Worm (Caenorhabditis elegans): ENCODE results near the gene T16G12.4.

Gene T16G12.4

DNA sequence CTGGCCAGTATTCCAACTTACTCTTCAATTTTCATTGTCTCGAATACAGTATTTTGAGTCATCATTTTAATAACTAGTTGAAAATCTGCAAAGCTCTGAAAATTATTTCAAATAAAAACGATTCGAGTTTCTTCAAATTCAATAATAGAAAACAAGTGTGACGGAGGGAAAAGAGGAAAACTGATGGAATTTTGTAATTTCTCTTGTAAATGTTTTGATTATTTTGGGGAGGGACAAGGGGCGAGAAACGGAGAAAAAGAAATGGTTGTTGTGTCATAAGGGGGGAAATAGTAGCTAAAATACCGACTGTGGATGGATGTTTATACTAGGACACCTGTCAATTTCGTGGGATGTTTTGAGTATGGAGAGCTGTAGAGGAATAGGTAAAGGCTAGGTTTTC is 20.5 kb downstream of the T16G12.4 start, which contains the start of gene T16G12.9:
Gene T16G12.9, minus strand, starts transcription at position 101 of the 400 bp plus-strand sequence.
- no peak for TF ChIP-seq zip-8 (tag; optimal IDR thresholded peaks at IDR 0.05)
- no peak for TF ChIP-seq nhr-12 (tag; optimal IDR thresholded peaks at IDR 0.05)
- no peak for TF ChIP-seq pha-4 (tag; optimal IDR thresholded peaks at IDR 0.05)
- TF ChIP-seq ceh-43 (GFP tag; optimal IDR thresholded peaks at IDR 0.05), result no peak
- no peak for TF ChIP-seq flh-1 (GFP tag; optimal IDR thresholded peaks at IDR 0.05)
- no peak for TF ChIP-seq drap-1 (GFP tag; optimal IDR thresholded peaks at IDR 0.05)
- no peak for TF ChIP-seq unc-62 (GFP tag; optimal IDR thresholded peaks at IDR 0.05)
- TF ChIP-seq unc-39 (tag; optimal IDR thresholded peaks at IDR 0.05), result no peak
- TF ChIP-seq M03D4.4 (tag; optimal IDR thresholded peaks at IDR 0.05), result no peak
- no peak for TF ChIP-seq ham-2 (GFP tag; optimal IDR thresholded peaks at IDR 0.05)
- no peak for TF ChIP-seq nhr-76 (tag; optimal IDR thresholded peaks at IDR 0.05)
- TF ChIP-seq ztf-11 (tag; optimal IDR thresholded peaks at IDR 0.05), result no peak
- TF ChIP-seq bed-3 (GFP tag; optimal IDR thresholded peaks at IDR 0.05), result no peak
- TF ChIP-seq nhr-28 (tag; optimal IDR thresholded peaks at IDR 0.05), result no peak
- no peak for TF ChIP-seq snpc-4 (tag; optimal IDR thresholded peaks at IDR 0.05)
- TF ChIP-seq elt-1 (tag; optimal IDR thresholded peaks at IDR 0.05; ENCODE audit: borderline replicate concordance, insufficient read depth), result no peak

DNA sequence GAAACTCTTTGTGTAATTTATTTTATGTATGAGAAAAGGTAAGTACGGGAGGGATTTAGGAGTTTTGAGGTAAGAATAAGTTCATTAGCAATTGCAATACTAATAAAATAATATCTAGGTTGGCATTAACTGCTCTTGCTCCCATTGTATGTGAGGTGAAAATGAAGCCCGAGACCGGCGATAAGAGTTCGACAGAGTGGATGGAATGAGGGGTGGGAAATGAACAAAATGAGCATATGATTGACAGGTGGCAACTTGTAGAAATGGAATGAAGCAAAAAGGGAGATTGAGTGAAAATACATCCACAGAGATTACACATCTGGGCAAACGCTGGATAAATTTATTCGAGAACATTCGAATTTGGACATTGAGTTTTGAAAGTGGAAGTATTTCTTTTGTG is 21.2 kb downstream of the T16G12.4 start:
- TF ChIP-seq lin-32 (GFP tag; optimal IDR thresholded peaks at IDR 0.05), result no peak
- TF ChIP-seq unc-39 (tag; optimal IDR thresholded peaks at IDR 0.05), result no peak
- no peak for TF ChIP-seq mep-1 (tag; optimal IDR thresholded peaks at IDR 0.05)
- no peak for TF ChIP-seq M03D4.4 (tag; optimal IDR thresholded peaks at IDR 0.05)
- TF ChIP-seq pha-4 (tag; optimal IDR thresholded peaks at IDR 0.05), result no peak
- no peak for TF ChIP-seq nhr-12 (tag; optimal IDR thresholded peaks at IDR 0.05)
- TF ChIP-seq hlh-1 (tag; optimal IDR thresholded peaks at IDR 0.05), result no peak
- TF ChIP-seq drap-1 (GFP tag; optimal IDR thresholded peaks at IDR 0.05), result no peak
- TF ChIP-seq elt-3 (tag; optimal IDR thresholded peaks at IDR 0.05), result no peak
- no peak for TF ChIP-seq ceh-39 (tag; optimal IDR thresholded peaks at IDR 0.05)
- no peak for TF ChIP-seq nhr-76 (tag; optimal IDR thresholded peaks at IDR 0.05)

DNA sequence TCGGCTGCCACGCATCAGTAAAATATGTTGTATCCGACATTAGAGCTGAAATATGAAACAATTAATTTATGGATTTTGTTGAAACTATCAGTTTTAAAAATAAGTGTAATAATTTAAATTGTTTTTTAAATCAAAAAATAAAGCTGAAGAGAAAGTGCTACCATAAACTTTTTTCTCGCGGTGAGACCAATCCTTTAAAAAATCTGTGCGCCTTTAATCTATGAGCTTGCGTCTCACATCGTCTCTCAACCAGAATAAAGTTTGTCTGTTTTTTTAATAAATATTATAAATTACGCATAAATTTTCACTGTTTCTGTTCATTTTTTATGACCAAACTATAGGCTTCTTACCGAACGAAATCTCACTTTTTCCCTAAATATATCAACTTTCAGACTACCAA is 25.6 kb downstream of the T16G12.4 start, which contains the start of gene T16H12.3:
Gene T16H12.3, minus strand, starts transcription at position 51 of the 400 bp plus-strand sequence.
- TF ChIP-seq lsy-2 (tag; optimal IDR thresholded peaks at IDR 0.05) (no peak), ceh-43 (GFP tag; optimal IDR thresholded peaks at IDR 0.05) (no peak), blmp-1 (tag; optimal IDR thresholded peaks at IDR 0.05) (no peak), mep-1 (tag; optimal IDR thresholded peaks at IDR 0.05) (no peak), nhr-28 (tag; optimal IDR thresholded peaks at IDR 0.05) (no peak), ham-2 (GFP tag; optimal IDR thresholded peaks at IDR 0.05) (no peak), ceh-39 (tag; optimal IDR thresholded peaks at IDR 0.05) (no peak), zip-8 (tag; optimal IDR thresholded peaks at IDR 0.05) (no peak), cnd-1 (tag; optimal IDR thresholded peaks at IDR 0.05) (no peak), mab-5 (tag; optimal IDR thresholded peaks at IDR 0.05) (no peak), nhr-237 (tag; optimal IDR thresholded peaks at IDR 0.05) (no peak), hlh-1 (tag; optimal IDR thresholded peaks at IDR 0.05) (no peak), unc-120 (tag; optimal IDR thresholded peaks at IDR 0.05; ENCODE audit: poor library complexity, severe bottlenecking) (no peak), lin-13 (tag; optimal IDR thresholded peaks at IDR 0.05) (no peak), sem-2 (GFP tag; optimal IDR thresholded peaks at IDR 0.05) (no peak), elt-1 (tag; optimal IDR thresholded peaks at IDR 0.05; ENCODE audit: borderline replicate concordance, insufficient read depth) (no peak), unc-62 (GFP tag; optimal IDR thresholded peaks at IDR 0.05) (no peak), elt-3 (tag; optimal IDR thresholded peaks at IDR 0.05) (no peak), lin-32 (GFP tag; optimal IDR thresholded peaks at IDR 0.05) (no peak)

DNA sequence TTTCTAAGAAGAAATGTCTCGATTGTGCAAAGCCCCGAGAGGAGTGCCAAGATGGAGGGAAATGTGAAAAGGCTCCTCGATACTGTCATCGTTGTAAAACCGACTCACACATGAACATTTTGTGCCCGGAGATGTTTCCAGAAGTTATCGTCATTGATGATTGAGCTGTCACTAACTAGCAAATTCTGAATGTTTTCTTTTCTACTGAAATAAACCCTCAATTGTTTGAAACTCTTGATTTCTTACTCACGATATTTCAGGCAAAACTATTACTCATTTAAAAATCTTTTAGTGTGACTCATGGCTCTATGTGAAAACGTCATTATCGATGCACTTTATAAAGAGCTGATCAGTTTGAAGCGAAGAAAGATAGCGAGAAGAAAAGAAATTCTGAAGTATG is 27.5 kb downstream of the T16G12.4 start, which contains the start of gene T16H12.13:
Gene T16H12.13, plus strand, starts transcription at position 301 of the 400 bp plus-strand sequence.
- TF ChIP-seq hlh-1 (tag; optimal IDR thresholded peaks at IDR 0.05) (no peak), elt-1 (tag; optimal IDR thresholded peaks at IDR 0.05; ENCODE audit: borderline replicate concordance, insufficient read depth) (no peak), sptf-1 (tag; optimal IDR thresholded peaks at IDR 0.05) (no peak)

DNA sequence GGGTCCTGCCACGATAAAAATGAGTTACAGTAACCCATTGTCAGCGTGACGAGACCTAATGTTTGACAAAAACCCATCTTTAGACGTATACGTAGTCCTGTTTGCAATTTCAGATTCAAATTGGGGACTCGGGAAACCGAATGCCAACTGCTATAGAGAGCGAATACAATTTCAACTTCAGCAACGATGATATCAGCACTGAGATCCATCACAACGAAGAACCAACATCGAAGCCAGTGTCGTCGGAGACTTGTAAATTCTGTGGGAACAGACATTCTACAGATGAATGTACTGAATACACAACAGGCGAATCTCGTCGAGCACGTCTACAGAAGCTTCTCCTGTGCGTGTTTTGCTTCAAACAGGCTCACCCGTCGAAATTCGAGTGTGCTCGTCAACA is 28.0 kb downstream of the T16G12.4 start:
- no peak for TF ChIP-seq lsy-2 (tag; optimal IDR thresholded peaks at IDR 0.05)
- TF ChIP-seq drap-1 (GFP tag; optimal IDR thresholded peaks at IDR 0.05), result no peak
- no peak for TF ChIP-seq ham-2 (GFP tag; optimal IDR thresholded peaks at IDR 0.05)
- TF ChIP-seq unc-120 (tag; optimal IDR thresholded peaks at IDR 0.05; ENCODE audit: poor library complexity, severe bottlenecking), result no peak
- TF ChIP-seq tbx-8 (GFP tag; optimal IDR thresholded peaks at IDR 0.05), result no peak
- TF ChIP-seq nhr-76 (tag; optimal IDR thresholded peaks at IDR 0.05), result no peak
- TF ChIP-seq mab-5 (tag; optimal IDR thresholded peaks at IDR 0.05), result no peak
- no peak for TF ChIP-seq lin-13 (tag; optimal IDR thresholded peaks at IDR 0.05)
- no peak for TF ChIP-seq bed-3 (GFP tag; optimal IDR thresholded peaks at IDR 0.05)
- no peak for TF ChIP-seq ztf-11 (tag; optimal IDR thresholded peaks at IDR 0.05)
- TF ChIP-seq snpc-4 (tag; optimal IDR thresholded peaks at IDR 0.05), result no peak
- no peak for TF ChIP-seq ceh-83 (GFP tag; optimal IDR thresholded peaks at IDR 0.05)
- no peak for TF ChIP-seq unc-62 (GFP tag; optimal IDR thresholded peaks at IDR 0.05)
- no peak for TF ChIP-seq elt-3 (tag; optimal IDR thresholded peaks at IDR 0.05)
- no peak for TF ChIP-seq nhr-12 (tag; optimal IDR thresholded peaks at IDR 0.05)
